Worm (Caenorhabditis elegans) whole organism, midembryonic: ENCODE measurements around the gene W09C2.10.

Experiments
- med-1 ChIP-seq: sonication (generic microtip); optimal IDR thresholded peaks from 2 replicates; lab custom pipeline; 2017; ENCODE audit warnings: missing genetic modification characterization, mild to moderate bottlenecking, missing compliant biosample characterization, antibody characterized with exemption, missing genetic modification reagents; ENCODE audit not compliant: insufficient read depth
- ztf-29 ChIP-seq: fragments of 200-800 bp; sonication (Bioruptor generic); IDR thresholded peaks from 2 replicates; pipeline ENCODE4 v1.3.6; 2022; ENCODE audit warnings: missing genetic modification reagents, missing genetic modification characterization, missing compliant biosample characterization

DNA sequence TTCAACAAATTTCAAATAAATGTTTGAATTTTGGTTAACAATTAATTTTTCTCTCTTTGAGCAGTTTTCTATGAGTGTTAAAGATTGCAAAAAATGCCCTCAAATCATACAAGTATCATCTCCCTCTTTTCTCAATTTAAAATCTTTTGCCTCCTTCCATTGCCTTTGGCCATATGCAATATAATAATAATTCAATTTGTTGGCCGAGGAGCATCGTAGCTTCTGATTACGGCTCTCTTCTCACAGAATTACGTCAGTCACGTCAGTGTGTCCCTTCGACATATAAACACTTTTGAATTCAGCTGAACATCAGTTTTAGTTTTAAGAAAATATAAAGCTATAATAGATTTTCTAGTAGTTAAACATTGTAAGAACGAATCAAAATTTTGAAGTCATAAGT, 30.7 kb upstream of the W09C2.10 start:
- TF ChIP-seq med-1 (no peak), ztf-29 (GFP tag; lab: Robert Waterston, UW) (no peak)
